Fruit fly (Drosophila melanogaster) whole organism, embryonic: ENCODE results near the gene CNPYb.

ENCODE experiments used
- Adf1 ChIP-seq: fragments of 200-800 bp; sonication (Bioruptor generic); IDR thresholded peaks from 2 replicates; pipeline ENCODE4 v1.3.6; 2022; ENCODE audit warnings: missing biosample characterization, missing genetic modification characterization
- Awh ChIP-seq: fragments of 200-800 bp; sonication (Bioruptor generic); IDR thresholded peaks from 2 replicates; pipeline ENCODE4, ENCODE4 v1.3.6; 2022; ENCODE audit warnings: missing biosample characterization, missing genetic modification characterization
- CG10462 ChIP-seq: fragments of 200-800 bp; sonication (Bioruptor generic); optimal IDR thresholded peaks from 2 replicates; lab custom pipeline; 2016; ENCODE audit warnings: missing biosample characterization, missing genetic modification characterization
- CG10979 ChIP-seq: fragments of 200-800 bp; sonication (Bioruptor generic); optimal IDR thresholded peaks from 2 replicates; lab custom pipeline; 2018; ENCODE audit warnings: missing biosample characterization, mild to moderate bottlenecking, missing genetic modification characterization, moderate library complexity
- CG11085 ChIP-seq: fragments of 200-800 bp; sonication (Bioruptor generic); IDR thresholded peaks from 2 replicates; pipeline ENCODE4 v1.3.6; 2022; ENCODE audit warnings: missing biosample characterization, missing genetic modification characterization
- CG11456 ChIP-seq: fragments of 200-800 bp; sonication (Bioruptor generic); IDR thresholded peaks from 3 replicates; pipeline ENCODE4 v1.3.6; 2022; ENCODE audit warnings: missing biosample characterization, missing genetic modification characterization
- CG1233 ChIP-seq: fragments of 200-800 bp; sonication (Bioruptor generic); optimal IDR thresholded peaks from 4 replicates; lab custom pipeline; 2018; ENCODE audit warnings: missing biosample characterization, mild to moderate bottlenecking, missing genetic modification characterization
- CG12942 ChIP-seq: fragments of 200-800 bp; sonication (Bioruptor generic); optimal IDR thresholded peaks from 3 replicates; lab custom pipeline; 2016; ENCODE audit warnings: missing biosample characterization, missing genetic modification characterization
- CG14441 ChIP-seq: fragments of 200-800 bp; sonication (Bioruptor generic); IDR thresholded peaks from 2 replicates; pipeline ENCODE4 v1.3.6; 2022; ENCODE audit warnings: missing biosample characterization, missing genetic modification characterization
- CG14667 ChIP-seq: fragments of 200-800 bp; sonication (Bioruptor generic); IDR thresholded peaks from 2 replicates; pipeline ENCODE4 v1.3.6; 2022; ENCODE audit warnings: missing biosample characterization, missing genetic modification characterization
- CG14710 ChIP-seq: fragments of 200-800 bp; sonication (Bioruptor generic); optimal IDR thresholded peaks from 3 replicates; lab custom pipeline; 2019; ENCODE audit warnings: missing biosample characterization, mild to moderate bottlenecking, missing genetic modification characterization, moderate library complexity
- CG15011 ChIP-seq: fragments of 200-800 bp; sonication (Bioruptor generic); optimal IDR thresholded peaks from 3 replicates; lab custom pipeline; 2018; ENCODE audit warnings: missing biosample characterization, mild to moderate bottlenecking, missing genetic modification characterization
- CG1602 ChIP-seq: fragments of 200-800 bp; sonication (Bioruptor generic); optimal IDR thresholded peaks from 3 replicates; lab custom pipeline; 2016; ENCODE audit warnings: missing biosample characterization, missing genetic modification characterization
- CG1603 ChIP-seq: fragments of 200-800 bp; sonication (Bioruptor generic); optimal IDR thresholded peaks from 2 replicates; lab custom pipeline; 2019; ENCODE audit warnings: missing biosample characterization, mild to moderate bottlenecking, missing genetic modification characterization, moderate library complexity
- CG16813 ChIP-seq: fragments of 200-800 bp; sonication (Bioruptor generic); IDR thresholded peaks from 3 replicates; pipeline ENCODE4 v1.3.6; 2022; ENCODE audit warnings: missing biosample characterization, missing genetic modification characterization; ENCODE audit not compliant: partially characterized antibody
- CG18011 ChIP-seq: fragments of 200-800 bp; sonication (Bioruptor generic); optimal IDR thresholded peaks from 2 replicates; lab custom pipeline; 2017; ENCODE audit warnings: missing biosample characterization, missing genetic modification characterization, mild to moderate bottlenecking, moderate library complexity, missing genotype
- CG18262 ChIP-seq: fragments of 200-800 bp; optimal IDR thresholded peaks from 3 replicates; lab custom pipeline; 2019; ENCODE audit warnings: missing biosample characterization, mild to moderate bottlenecking, missing genetic modification characterization, moderate library complexity
- CG2678 ChIP-seq: fragments of 200-800 bp; sonication (Bioruptor generic); optimal IDR thresholded peaks from 3 replicates; lab custom pipeline; 2019; ENCODE audit warnings: missing biosample characterization, mild to moderate bottlenecking, missing genetic modification characterization, moderate library complexity
- CG30020 ChIP-seq: fragments of 200-800 bp; optimal IDR thresholded peaks from 2 replicates; lab custom pipeline; 2019; ENCODE audit warnings: missing biosample characterization, mild to moderate bottlenecking, missing genetic modification characterization, moderate library complexity
- CG3726 ChIP-seq: fragments of 200-800 bp; sonication (Bioruptor generic); IDR thresholded peaks from 3 replicates; pipeline ENCODE4, ENCODE4 v1.3.6; 2022; ENCODE audit warnings: missing biosample characterization, missing genetic modification characterization
- CG3847 ChIP-seq: fragments of 200-800 bp; sonication (Bioruptor generic); IDR thresholded peaks from 2 replicates; pipeline ENCODE4 v1.3.6; 2022; ENCODE audit warnings: missing biosample characterization, missing genetic modification characterization
- CG4282 ChIP-seq: fragments of 200-800 bp; sonication (Bioruptor generic); optimal IDR thresholded peaks from 2 replicates; lab custom pipeline; 2016; ENCODE audit warnings: missing biosample characterization, missing genetic modification characterization
- CG6654 ChIP-seq: fragments of 200-800 bp; sonication (Bioruptor generic); optimal IDR thresholded peaks from 2 replicates; lab custom pipeline; 2017; ENCODE audit warnings: missing biosample characterization, mild to moderate bottlenecking, missing genetic modification characterization
- CG6765 ChIP-seq: fragments of 200-800 bp; sonication (Bioruptor generic); optimal IDR thresholded peaks from 3 replicates; lab custom pipeline; 2017; ENCODE audit warnings: missing biosample characterization, mild to moderate bottlenecking, missing genetic modification characterization
- CG7786 ChIP-seq: fragments of 200-800 bp; sonication (Bioruptor generic); optimal IDR thresholded peaks from 2 replicates; lab custom pipeline; 2016; ENCODE audit warnings: missing biosample characterization, missing genetic modification characterization
- CG7963 ChIP-seq: fragments of 200-800 bp; sonication (Bioruptor generic); IDR thresholded peaks from 3 replicates; pipeline ENCODE4 v1.3.6; 2022; ENCODE audit warnings: missing biosample characterization, missing genetic modification characterization; ENCODE audit not compliant: partially characterized antibody
- CG8290 ChIP-seq, 3 experiments: fragments of 200-800 bp; sonication (Bioruptor generic); optimal IDR thresholded peaks; 2 replicates each; lab custom pipeline; 2016 to 2019; ENCODE audit warnings: missing biosample characterization in 3 of 3, missing genetic modification characterization in 3 of 3, mild to moderate bottlenecking in 2 of 3, moderate library complexity in 1 of 3
- CG9817 ChIP-seq: fragments of 200-800 bp; sonication (Bioruptor generic); optimal IDR thresholded peaks from 2 replicates; lab custom pipeline; 2018; ENCODE audit warnings: missing biosample characterization, mild to moderate bottlenecking, missing genetic modification characterization, moderate library complexity
- CTCF ChIP-seq: fragments of 200-800 bp; sonication (Bioruptor generic); optimal IDR thresholded peaks from 2 replicates; lab custom pipeline; 2017; ENCODE audit warnings: missing biosample characterization, mild to moderate bottlenecking, missing genetic modification characterization, moderate library complexity
- Chrac-16 ChIP-seq: fragments of 200-800 bp; sonication (Bioruptor generic); optimal IDR thresholded peaks from 3 replicates; lab custom pipeline; 2016; ENCODE audit warnings: missing biosample characterization, missing genetic modification characterization
- CoRest ChIP-seq: fragments of 200-800 bp; sonication (Bioruptor generic); optimal IDR thresholded peaks from 3 replicates; lab custom pipeline; 2018; ENCODE audit warnings: missing biosample characterization, mild to moderate bottlenecking, missing genetic modification characterization, moderate library complexity
- Dp ChIP-seq: fragments of 200-800 bp; sonication (Bioruptor generic); optimal IDR thresholded peaks from 2 replicates; lab custom pipeline; 2018; ENCODE audit warnings: missing biosample characterization, mild to moderate bottlenecking, missing genetic modification characterization, moderate library complexity
- Fer3 ChIP-seq: fragments of 200-800 bp; sonication (Bioruptor generic); optimal IDR thresholded peaks from 2 replicates; lab custom pipeline; 2018; ENCODE audit warnings: missing biosample characterization, mild to moderate bottlenecking, missing genetic modification characterization, moderate library complexity
- Gsc ChIP-seq: fragments of 200-800 bp; sonication (Bioruptor generic); IDR thresholded peaks from 2 replicates; pipeline ENCODE4 v1.3.6; 2022; ENCODE audit warnings: missing biosample characterization, missing genetic modification characterization
- Hr51 ChIP-seq, 2 experiments: fragments of 200-800 bp; sonication (Bioruptor generic); optimal IDR thresholded peaks; 2 replicates in 1 of 2; 3 replicates in 1 of 2; lab custom pipeline; 2016 to 2018; ENCODE audit warnings: missing biosample characterization in 2 of 2, missing genetic modification characterization in 2 of 2, mild to moderate bottlenecking in 1 of 2, moderate library complexity in 1 of 2
- Meics ChIP-seq: fragments of 200-800 bp; sonication (Bioruptor generic); optimal IDR thresholded peaks from 2 replicates; lab custom pipeline; 2017; ENCODE audit warnings: missing biosample characterization, mild to moderate bottlenecking, missing genetic modification characterization
- NFAT ChIP-seq: fragments of 200-800 bp; sonication (Bioruptor generic); IDR thresholded peaks from 2 replicates; pipeline ENCODE4 v1.3.6; 2022; ENCODE audit warnings: missing biosample characterization, missing genetic modification characterization
- NfI ChIP-seq: fragments of 200-800 bp; sonication (Bioruptor generic); optimal IDR thresholded peaks from 3 replicates; lab custom pipeline; 2018; ENCODE audit warnings: missing biosample characterization, mild to moderate bottlenecking, missing genetic modification characterization, moderate library complexity
- PHDP ChIP-seq: fragments of 200-800 bp; sonication (Bioruptor generic); optimal IDR thresholded peaks from 3 replicates; lab custom pipeline; 2018; ENCODE audit warnings: missing biosample characterization, mild to moderate bottlenecking, missing genetic modification characterization, moderate library complexity
- Spps ChIP-seq: fragments of 200-800 bp; sonication (Bioruptor generic); optimal IDR thresholded peaks from 2 replicates; lab custom pipeline; 2018; ENCODE audit warnings: missing biosample characterization, mild to moderate bottlenecking, missing genetic modification characterization
- bcd ChIP-seq: fragments of 200-800 bp; sonication (Bioruptor generic); optimal IDR thresholded peaks from 2 replicates; lab custom pipeline; 2017; ENCODE audit warnings: missing biosample characterization, mild to moderate bottlenecking, missing genetic modification characterization
- chif ChIP-seq, 2 experiments: fragments of 200-800 bp; sonication (Bioruptor generic); optimal IDR thresholded peaks; 3 replicates each; lab custom pipeline; 2016; ENCODE audit warnings: missing biosample characterization in 2 of 2, missing genetic modification characterization in 2 of 2
- crol ChIP-seq: fragments of 200-800 bp; sonication (Bioruptor generic); IDR thresholded peaks from 2 replicates; pipeline ENCODE4 v1.3.6; 2022; ENCODE audit warnings: missing biosample characterization, missing genetic modification characterization
- da ChIP-seq: fragments of 200-800 bp; sonication (Bioruptor generic); optimal IDR thresholded peaks from 2 replicates; lab custom pipeline; 2016; ENCODE audit warnings: missing biosample characterization, missing genetic modification characterization
- emc ChIP-seq: fragments of 200-800 bp; sonication (Bioruptor generic); optimal IDR thresholded peaks from 2 replicates; lab custom pipeline; 2016; ENCODE audit warnings: missing biosample characterization, missing genetic modification characterization
- hth ChIP-seq: fragments of >200 bp; optimal IDR thresholded peaks from 2 replicates; lab custom pipeline; 2017; ENCODE audit warnings: inconsistent platforms
- ind ChIP-seq: fragments of 200-800 bp; sonication (Bioruptor generic); optimal IDR thresholded peaks from 3 replicates; lab custom pipeline; 2016; ENCODE audit warnings: missing biosample characterization, missing genetic modification characterization
- ken ChIP-seq: fragments of 200-800 bp; sonication (Bioruptor generic); IDR thresholded peaks from 3 replicates; pipeline ENCODE4 v1.3.6; 2022; ENCODE audit warnings: missing biosample characterization, missing genetic modification characterization
- lov ChIP-seq, 2 experiments: fragments of 200-800 bp in 1 of 2; fragments of >200 bp in 1 of 2; sonication (Bioruptor generic) in 1 of 2; IDR thresholded peaks in 1 of 2; optimal IDR thresholded peaks in 1 of 2; 2 replicates in 1 of 2; 3 replicates in 1 of 2; pipeline versions ENCODE4 v1.3.6 to Lab custom; 2017 to 2022; ENCODE audit warnings: missing biosample characterization in 1 of 2, missing genetic modification characterization in 1 of 2
- mam ChIP-seq: fragments of 200-800 bp; sonication (Bioruptor generic); optimal IDR thresholded peaks from 3 replicates; lab custom pipeline; 2016; ENCODE audit warnings: missing biosample characterization, missing genetic modification characterization
- schlank ChIP-seq: fragments of 200-800 bp; sonication (Bioruptor generic); optimal IDR thresholded peaks from 2 replicates; lab custom pipeline; 2018; ENCODE audit warnings: missing biosample characterization, mild to moderate bottlenecking, missing genetic modification characterization
- z ChIP-seq: fragments of 200-800 bp; sonication (Bioruptor generic); IDR thresholded peaks from 3 replicates; pipeline ENCODE4 v1.3.6; 2022; ENCODE audit warnings: missing biosample characterization, missing genetic modification characterization

CNPYb gene

dm6 chr3L:19073909-19074239, 22.1 kb downstream of the CNPYb start (continued):
- no peak for TF ChIP-seq CG3726
- no peak for TF ChIP-seq ken (GFP tag; lab: Robert Waterston, UW)
- no peak for TF ChIP-seq CG14667 (GFP tag; lab: Robert Waterston, UW)
- no peak for TF ChIP-seq NfI (GFP tag; lab: Kevin White, UChicago)
- TF ChIP-seq ind (GFP tag; lab: Kevin White, UChicago): no peak
- peak in 1 of 2 experiments; percentile 75 for TF ChIP-seq Hr51 (GFP tag; optimal IDR thresholded peaks at IDR 0.05; lab: Kevin White, UChicago)
- TF ChIP-seq CG12942 (GFP tag; lab: Kevin White, UChicago): no peak
- no peak for TF ChIP-seq CG4282
- no peak for TF ChIP-seq Awh (GFP tag; lab: Robert Waterston, UW)
- TF ChIP-seq NFAT (GFP tag; lab: Robert Waterston, UW): no peak
- TF ChIP-seq CG15011: no peak
- no peak for TF ChIP-seq CG14441 (GFP tag; lab: Robert Waterston, UW)
- TF ChIP-seq Meics (GFP tag; lab: Kevin White, UChicago): peak; percentile 21
- no peak for TF ChIP-seq lov (optimal IDR thresholded peaks at IDR 0.05; lab: Kevin White, UChicago)
- no peak for TF ChIP-seq lov (GFP tag; IDR thresholded peaks at IDR 0.05; lab: Robert Waterston, UW)
- TF ChIP-seq Gsc (GFP tag; lab: Robert Waterston, UW): no peak
- TF ChIP-seq CG30020 (tag; lab: Kevin White, UChicago): no peak
- no peak for TF ChIP-seq CG8290 (GFP tag; optimal IDR thresholded peaks at IDR 0.05; lab: Kevin White, UChicago)
- no peak for TF ChIP-seq CG8290 (tag; optimal IDR thresholded peaks at IDR 0.05; lab: Kevin White, UChicago)
- no peak for TF ChIP-seq CG16813 (GFP tag; lab: Robert Waterston, UW)
- peak; percentile 62 for TF ChIP-seq CG14710 (tag; lab: Kevin White, UChicago)
- TF ChIP-seq CTCF (GFP tag; lab: Kevin White, UChicago): no peak
- no peak for TF ChIP-seq mam
- TF ChIP-seq CG11456 (GFP tag; lab: Robert Waterston, UW): no peak
- no peak for TF ChIP-seq Chrac-16 (GFP tag; lab: Kevin White, UChicago)
- TF ChIP-seq CG1603 (tag; lab: Kevin White, UChicago): no peak
- TF ChIP-seq da (GFP tag; lab: Kevin White, UChicago): no peak
- TF ChIP-seq bcd (GFP tag; lab: Kevin White, UChicago): no peak
- peak; percentile 47 for TF ChIP-seq Spps (tag; lab: Kevin White, UChicago)
- no peak for TF ChIP-seq CG10462 (GFP tag; lab: Kevin White, UChicago)
- TF ChIP-seq Adf1 (GFP tag; lab: Robert Waterston, UW): no peak
- no peak for TF ChIP-seq schlank (tag; lab: Kevin White, UChicago)
- TF ChIP-seq CG11085 (GFP tag; lab: Robert Waterston, UW): no peak
- no peak for TF ChIP-seq CG3847 (GFP tag; lab: Robert Waterston, UW)
- TF ChIP-seq CG10979 (tag; lab: Kevin White, UChicago): peak; percentile 79
- no peak for TF ChIP-seq CG6654
- TF ChIP-seq CG9817 (tag; lab: Kevin White, UChicago): no peak
- TF ChIP-seq chif (GFP tag; optimal IDR thresholded peaks at IDR 0.05; lab: Kevin White, UChicago): no peak
- peak; percentile 73 for TF ChIP-seq CG2678
- no peak for TF ChIP-seq CG1602 (GFP tag; lab: Kevin White, UChicago)
- no peak for TF ChIP-seq Fer3 (tag; lab: Kevin White, UChicago)
- no peak for TF ChIP-seq hth (lab: Kevin White, UChicago)
- TF ChIP-seq emc (GFP tag; lab: Kevin White, UChicago): no peak
- TF ChIP-seq crol (GFP tag; lab: Robert Waterston, UW): no peak
- TF ChIP-seq Dp: no peak
- no peak for TF ChIP-seq CG1233 (GFP tag; lab: Kevin White, UChicago)
- no peak for TF ChIP-seq CG18011 (GFP tag; lab: Kevin White, UChicago)
- no peak for TF ChIP-seq CG7963 (GFP tag; lab: Robert Waterston, UW)
- TF ChIP-seq CG18262 (tag; lab: Kevin White, UChicago): peak; percentile 82
- no peak for TF ChIP-seq CG6765 (GFP tag; lab: Kevin White, UChicago)
- TF ChIP-seq z: no peak
- peak; percentile 71 for TF ChIP-seq CoRest (tag; lab: Kevin White, UChicago)
- peak; percentile 65 for TF ChIP-seq PHDP (tag; lab: Kevin White, UChicago)
- TF ChIP-seq CG7786 (GFP tag; lab: Kevin White, UChicago): no peak
